Fruit fly (Drosophila melanogaster) whole organism, adult: ENCODE measurements around the gene CG34178.

ENCODE experiments used
- CG11617 ChIP-seq: fragments of 200-800 bp; sonication (Bioruptor generic); optimal IDR thresholded peaks from 2 replicates; lab custom pipeline; 2017; ENCODE audit warnings: mild to moderate bottlenecking, missing biosample characterization, missing genetic modification reagents, missing genetic modification characterization
- CG12768 ChIP-seq: fragments of 200-800 bp; sonication (Bioruptor generic); optimal IDR thresholded peaks from 2 replicates; lab custom pipeline; 2017; ENCODE audit warnings: missing biosample characterization, missing genetic modification characterization, mild to moderate bottlenecking, moderate library complexity, missing genetic modification reagents
- CG14711 ChIP-seq: fragments of 200-800 bp; sonication (Bioruptor generic); optimal IDR thresholded peaks from 2 replicates; lab custom pipeline; 2018; ENCODE audit warnings: missing biosample characterization, mild to moderate bottlenecking, missing genetic modification characterization, moderate library complexity
- CG1620 ChIP-seq: fragments of 200-800 bp; sonication (Bioruptor generic); optimal IDR thresholded peaks from 2 replicates; lab custom pipeline; 2016; ENCODE audit warnings: missing biosample characterization, missing genetic modification characterization
- CG33017 ChIP-seq: fragments of 200-800 bp; sonication (Bioruptor generic); optimal IDR thresholded peaks from 2 replicates; lab custom pipeline; 2018; ENCODE audit warnings: missing biosample characterization, mild to moderate bottlenecking, missing genetic modification characterization, moderate library complexity
- CG5204 ChIP-seq: fragments of 200-800 bp; sonication (Bioruptor generic); optimal IDR thresholded peaks from 2 replicates; lab custom pipeline; 2016; ENCODE audit warnings: missing biosample characterization, missing genetic modification characterization
- CG7045 ChIP-seq: fragments of 200-800 bp; sonication (Bioruptor generic); optimal IDR thresholded peaks from 2 replicates; lab custom pipeline; 2017; ENCODE audit warnings: missing biosample characterization, mild to moderate bottlenecking, missing genetic modification characterization
- CG7101 ChIP-seq: fragments of 200-800 bp; sonication (Bioruptor generic); optimal IDR thresholded peaks from 2 replicates; lab custom pipeline; 2018; ENCODE audit warnings: missing biosample characterization, mild to moderate bottlenecking, missing genetic modification characterization, moderate library complexity
- Clk ChIP-seq: fragments of 200-800 bp; sonication (Bioruptor generic); optimal IDR thresholded peaks from 2 replicates; lab custom pipeline; 2017; ENCODE audit warnings: missing biosample characterization, missing genetic modification characterization
- Crg-1 ChIP-seq: fragments of 200-800 bp; sonication (Bioruptor generic); optimal IDR thresholded peaks from 2 replicates; lab custom pipeline; 2016; ENCODE audit warnings: missing biosample characterization, missing genetic modification characterization
- Hr96 ChIP-seq: fragments of 200-800 bp; sonication (Bioruptor generic); optimal IDR thresholded peaks from 2 replicates; lab custom pipeline; 2016; ENCODE audit warnings: missing biosample characterization, missing genetic modification characterization
- Mnt ChIP-seq: fragments of 200-800 bp; sonication (Bioruptor generic); optimal IDR thresholded peaks from 2 replicates; lab custom pipeline; 2016; ENCODE audit warnings: missing biosample characterization, mild to moderate bottlenecking, missing genetic modification characterization
- bab1 ChIP-seq: fragments of 200-800 bp; sonication (Bioruptor generic); optimal IDR thresholded peaks from 3 replicates; lab custom pipeline; 2019; ENCODE audit warnings: missing biosample characterization, mild to moderate bottlenecking, missing genetic modification characterization, moderate library complexity
- cic ChIP-seq: fragments of 200-800 bp; sonication (Bioruptor generic); optimal IDR thresholded peaks from 2 replicates; lab custom pipeline; 2017; ENCODE audit warnings: missing biosample characterization, mild to moderate bottlenecking, missing genetic modification characterization, moderate library complexity
- cnc ChIP-seq, 2 experiments: fragments of >200 bp; optimal IDR thresholded peaks; 2 replicates each; lab custom pipeline; 2017
- kay ChIP-seq: fragments of 200-800 bp; sonication (Bioruptor generic); peaks from one replicate; lab custom pipeline; 2016; ENCODE audit warnings: missing biosample characterization, missing genetic modification characterization, borderline replicate concordance
- ovo ChIP-seq: fragments of 200-800 bp; sonication (Bioruptor generic); optimal IDR thresholded peaks from 2 replicates; lab custom pipeline; 2016; ENCODE audit warnings: missing biosample characterization, missing genetic modification characterization
- pad ChIP-seq: fragments of 200-800 bp; sonication (Bioruptor generic); optimal IDR thresholded peaks from 3 replicates; lab custom pipeline; 2017; ENCODE audit warnings: missing biosample characterization, missing genetic modification characterization, mild to moderate bottlenecking, moderate library complexity, missing genetic modification reagents
- tj ChIP-seq: fragments of 200-800 bp; sonication (Bioruptor generic); optimal IDR thresholded peaks from 3 replicates; lab custom pipeline; 2017; ENCODE audit warnings: missing biosample characterization, mild to moderate bottlenecking, missing genetic modification characterization, moderate library complexity
- toe ChIP-seq: fragments of 200-800 bp; sonication (Bioruptor generic); optimal IDR thresholded peaks from 2 replicates; lab custom pipeline; 2016; ENCODE audit warnings: missing biosample characterization, missing genetic modification characterization

The CG34178 gene

dm6 chr2L:4437487-4437886 is 3.8 kb downstream of the CG34178 start, which contains the start of gene CG43056:
CG43056 (plus strand) TSS chr2L:4437787.
- no peak for TF ChIP-seq CG11617
- TF ChIP-seq cic (GFP tag; lab: Kevin White, UChicago): no peak
- TF ChIP-seq CG14711 (tag; lab: Kevin White, UChicago): no peak
- TF ChIP-seq Crg-1: no peak
- no peak for TF ChIP-seq CG12768 (GFP tag; lab: Kevin White, UChicago)
- TF ChIP-seq tj (GFP tag; lab: Kevin White, UChicago): no peak
- no peak for TF ChIP-seq ovo (GFP tag; lab: Kevin White, UChicago)
- no peak for TF ChIP-seq Hr96
- TF ChIP-seq CG7045 (GFP tag; lab: Kevin White, UChicago): no peak
- TF ChIP-seq kay (GFP tag; lab: Kevin White, UChicago): no peak
- no peak for TF ChIP-seq Mnt (GFP tag; lab: Kevin White, UChicago)
- TF ChIP-seq toe: no peak
- no peak for TF ChIP-seq pad (GFP tag; lab: Kevin White, UChicago)
- TF ChIP-seq CG5204 (GFP tag; lab: Kevin White, UChicago): no peak
- no peak for TF ChIP-seq CG1620 (GFP tag; lab: Kevin White, UChicago)
- TF ChIP-seq CG33017: no peak
- TF ChIP-seq CG7101 (tag; lab: Kevin White, UChicago): no peak
- no peak for TF ChIP-seq cnc (optimal IDR thresholded peaks at IDR 0.05; lab: Kevin White, UChicago)
- TF ChIP-seq Clk (GFP tag; lab: Kevin White, UChicago): no peak

dm6 chr2L:4440881-4441737 is 7.4 kb downstream of the CG34178 start, which contains the start of gene CG15431:
CG15431 (minus strand) TSS chr2L:4441282.
- TF ChIP-seq cic (GFP tag; lab: Kevin White, UChicago) (no peak), CG33017 (peak; percentile 5), pad (GFP tag; lab: Kevin White, UChicago) (no peak), Mnt (GFP tag; lab: Kevin White, UChicago) (no peak), bab1 (GFP tag; lab: Kevin White, UChicago) (no peak), Hr96 (no peak), CG12768 (GFP tag; lab: Kevin White, UChicago) (no peak), toe (no peak), kay (GFP tag; lab: Kevin White, UChicago) (no peak), Crg-1 (no peak), CG14711 (tag; lab: Kevin White, UChicago) (no peak), tj (GFP tag; lab: Kevin White, UChicago) (no peak), CG7045 (GFP tag; lab: Kevin White, UChicago) (peak; percentile 29), CG1620 (GFP tag; lab: Kevin White, UChicago) (no peak), CG11617 (peak; percentile 25), Clk (GFP tag; lab: Kevin White, UChicago) (no peak), ovo (GFP tag; lab: Kevin White, UChicago) (no peak), CG5204 (GFP tag; lab: Kevin White, UChicago) (no peak), cnc (optimal IDR thresholded peaks at IDR 0.05; lab: Kevin White, UChicago) (no peak), CG7101 (tag; lab: Kevin White, UChicago) (no peak)

- TF ChIP-seq bab1 (GFP tag; lab: Kevin White, UChicago): peak; percentile 9
- no peak for TF ChIP-seq ovo (GFP tag; lab: Kevin White, UChicago)
Observed at dm6 chr2L:4442010-4442587, 8.4 kb downstream of the CG34178 start, which contains the start of the genes Sfp24F and CG15432. Sfp24F (minus strand) TSS chr2L:4442060. CG15432 (plus strand) TSS chr2L:4442320.

- peak; percentile 93 for TF ChIP-seq Mnt (GFP tag; lab: Kevin White, UChicago)
- no peak for TF ChIP-seq CG14711 (tag; lab: Kevin White, UChicago)
- no peak for TF ChIP-seq Hr96
- no peak for TF ChIP-seq cic (GFP tag; lab: Kevin White, UChicago)
- no peak for TF ChIP-seq CG12768 (GFP tag; lab: Kevin White, UChicago)
- TF ChIP-seq CG11617: no peak
- TF ChIP-seq pad (GFP tag; lab: Kevin White, UChicago): no peak
- TF ChIP-seq CG7101 (tag; lab: Kevin White, UChicago): no peak
- TF ChIP-seq CG5204 (GFP tag; lab: Kevin White, UChicago): no peak
- peak; percentile 29 for TF ChIP-seq bab1 (GFP tag; lab: Kevin White, UChicago)
- no peak for TF ChIP-seq CG1620 (GFP tag; lab: Kevin White, UChicago)
Observed at dm6 chr2L:4444457-4444856, 10.7 kb downstream of the CG34178 start, which contains the start of the genes morgue and Elp3. morgue (minus strand) TSS chr2L:4444680. Elp3 (plus strand) TSS chr2L:4444732.

- peak; percentile 93 for TF ChIP-seq CG33017
- TF ChIP-seq ovo (GFP tag; lab: Kevin White, UChicago): peak; percentile 77
- peak; percentile 91 for TF ChIP-seq Mnt (GFP tag; lab: Kevin White, UChicago)
- peak; percentile 63 for TF ChIP-seq tj (GFP tag; lab: Kevin White, UChicago)
- peak; percentile 58 for TF ChIP-seq CG1620 (GFP tag; lab: Kevin White, UChicago)
- peak; percentile 94 for TF ChIP-seq CG7101 (tag; lab: Kevin White, UChicago)
- peak; percentile 90 for TF ChIP-seq CG11617
- no peak for TF ChIP-seq CG5204 (GFP tag; lab: Kevin White, UChicago)
- TF ChIP-seq bab1 (GFP tag; lab: Kevin White, UChicago): peak; percentile 96
- TF ChIP-seq Hr96: no peak
- peak; percentile 81 for TF ChIP-seq CG7045 (GFP tag; lab: Kevin White, UChicago)
- peak; percentile 57 for TF ChIP-seq Crg-1
- peak; percentile 97 for TF ChIP-seq CG14711 (tag; lab: Kevin White, UChicago)
- no peak for TF ChIP-seq cnc (optimal IDR thresholded peaks at IDR 0.05; lab: Kevin White, UChicago)
- no peak for TF ChIP-seq toe
- no peak for TF ChIP-seq kay (GFP tag; lab: Kevin White, UChicago)
- TF ChIP-seq Clk (GFP tag; lab: Kevin White, UChicago): peak; percentile 58
- TF ChIP-seq cic (GFP tag; lab: Kevin White, UChicago): peak; percentile 54
- peak; percentile 76 for TF ChIP-seq pad (GFP tag; lab: Kevin White, UChicago)
- TF ChIP-seq CG12768 (GFP tag; lab: Kevin White, UChicago): peak; percentile 95
Observed at dm6 chr2L:4448582-4449016, 14.9 kb downstream of the CG34178 start, which contains the start of gene MFS18. MFS18 (minus strand) TSS chr2L:4448635.
